Worm (Caenorhabditis elegans) whole organism, L1 larva: ENCODE data around the gene C56C10.9.
A peak's percentile ranks its signal among the peaks of the same experiment; 100 is the strongest.

Experiments
- C34B4.2 ChIP-seq: sonication (generic microtip); optimal IDR thresholded peaks from 2 replicates; lab custom pipeline; 2017; ENCODE audit warnings: mild to moderate bottlenecking, missing genetic modification characterization, missing compliant biosample characterization
- blmp-1 ChIP-seq: fragments of 150-350 bp; optimal IDR thresholded peaks from 2 replicates; lab custom pipeline; 2014; ENCODE audit warnings: missing biosample characterization, missing genetic modification characterization
- dpl-1 ChIP-seq, 3 experiments: fragments of 150-350 bp in 2 of 3; sonication (generic microtip) in 1 of 3; optimal IDR thresholded peaks; 2 replicates each; lab custom pipeline; 2014 to 2017; ENCODE audit warnings: missing biosample characterization in 3 of 3, missing genetic modification characterization in 3 of 3, missing genetic modification reagents in 3 of 3
- fkh-8 ChIP-seq: sonication (generic microtip); optimal IDR thresholded peaks from 2 replicates; lab custom pipeline; 2016; ENCODE audit warnings: mild to moderate bottlenecking, missing genetic modification characterization, missing compliant biosample characterization
- hpl-2 ChIP-seq: fragments of 150-350 bp; optimal IDR thresholded peaks from 2 replicates; lab custom pipeline; 2014; ENCODE audit warnings: missing biosample characterization, missing genetic modification reagents, missing genetic modification characterization
- isw-1 ChIP-seq: fragments of 200-800 bp; sonication (Bioruptor generic); IDR thresholded peaks from 2 replicates; pipeline ENCODE4 v1.3.6; 2022; ENCODE audit warnings: missing genetic modification characterization, missing compliant biosample characterization
- lir-3 ChIP-seq: sonication (generic microtip); optimal IDR thresholded peaks from 2 replicates; lab custom pipeline; 2016; ENCODE audit warnings: mild to moderate bottlenecking, missing genetic modification characterization, moderate library complexity, missing compliant biosample characterization; ENCODE audit not compliant: poor library complexity
- nhr-11 ChIP-seq: fragments of 150-350 bp; optimal IDR thresholded peaks from 2 replicates; lab custom pipeline; 2014; ENCODE audit warnings: missing biosample characterization, missing genetic modification characterization
- nhr-28 ChIP-seq: fragments of 150-350 bp; optimal IDR thresholded peaks from 2 replicates; lab custom pipeline; 2014; ENCODE audit warnings: missing biosample characterization, missing genetic modification characterization
- nhr-76 ChIP-seq: sonication (generic microtip); optimal IDR thresholded peaks from 2 replicates; lab custom pipeline; 2017; ENCODE audit warnings: missing biosample characterization, missing genetic modification characterization
- snpc-4 ChIP-seq: fragments of 150-350 bp; optimal IDR thresholded peaks from 2 replicates; lab custom pipeline; 2014; ENCODE audit warnings: missing biosample characterization, missing genetic modification characterization
- sox-4 ChIP-seq: sonication (generic microtip); optimal IDR thresholded peaks from 2 replicates; lab custom pipeline; 2016; ENCODE audit warnings: missing genetic modification characterization, missing compliant biosample characterization
- ztf-11 ChIP-seq, 2 experiments: sonication (generic microtip); optimal IDR thresholded peaks; 2 replicates each; lab custom pipeline; 2016 to 2017; ENCODE audit warnings: missing genetic modification characterization in 2 of 2, missing biosample characterization in 1 of 2, missing compliant biosample characterization in 1 of 2

- TF ChIP-seq ztf-11 (tag; optimal IDR thresholded peaks at IDR 0.05; lab: Kevin White, UChicago), result no peak
- no peak for TF ChIP-seq hpl-2 (GFP tag; lab: Kevin White, UChicago)
- TF ChIP-seq snpc-4 (tag; lab: Kevin White, UChicago), result no peak
- peak in 1 of 3 experiments; percentile 21 for TF ChIP-seq dpl-1 (GFP tag; optimal IDR thresholded peaks at IDR 0.05; lab: Kevin White, UChicago)
- TF ChIP-seq C34B4.2 (tag; lab: Kevin White, UChicago), result no peak
- no peak for TF ChIP-seq nhr-28 (tag; lab: Kevin White, UChicago)
- no peak for TF ChIP-seq isw-1 (GFP tag; lab: Robert Waterston, UW)
- TF ChIP-seq sox-4 (tag; lab: Kevin White, UChicago), result no peak
- no peak for TF ChIP-seq nhr-11 (tag; lab: Kevin White, UChicago)
- TF ChIP-seq fkh-8 (tag; lab: Kevin White, UChicago), result peak; percentile 1
- no peak for TF ChIP-seq lir-3
- no peak for TF ChIP-seq nhr-76 (tag; lab: Kevin White, UChicago)
- no peak for TF ChIP-seq blmp-1 (tag; lab: Kevin White, UChicago)
Observed at ce11 chrII:6598050-6598449, 5.9 kb upstream of the C56C10.9 start, which contains the start of gene dnj-8.
